Worm (Caenorhabditis elegans): ENCODE data around the gene flp-8.

DNA sequence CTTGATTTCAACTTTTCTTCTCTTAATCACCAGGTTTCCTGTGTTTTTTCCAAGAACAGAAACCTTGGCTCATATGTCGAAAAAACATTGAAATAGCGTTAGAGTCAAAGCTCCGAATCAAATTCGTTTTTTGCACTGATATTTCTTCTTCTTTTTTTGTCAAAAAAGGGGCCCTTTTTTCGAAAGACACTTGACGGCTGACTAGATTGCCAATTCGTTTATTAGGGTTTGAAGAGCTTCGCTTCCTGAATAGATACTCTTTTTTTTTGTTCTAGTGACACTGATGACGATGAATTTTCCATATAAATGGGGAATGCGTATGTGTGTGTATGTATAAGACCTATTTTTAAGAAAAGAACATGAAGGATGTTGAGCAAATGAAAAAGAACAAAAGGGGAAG is 35.5 kb downstream of the flp-8 start:
- TF ChIP-seq mab-5 (tag; optimal IDR thresholded peaks at IDR 0.05), result no peak
- no peak for TF ChIP-seq mdl-1 (tag; optimal IDR thresholded peaks at IDR 0.05)
- TF ChIP-seq ama-1 (optimal IDR thresholded peaks at IDR 0.05), result no peak
- TF ChIP-seq lsy-2 (tag; optimal IDR thresholded peaks at IDR 0.05), result no peak
- no peak for TF ChIP-seq sma-3 (GFP tag; optimal IDR thresholded peaks at IDR 0.05)
- TF ChIP-seq nhr-12 (tag; optimal IDR thresholded peaks at IDR 0.05), result no peak
- no peak for TF ChIP-seq fos-1 (tag; optimal IDR thresholded peaks at IDR 0.05)
- no peak for TF ChIP-seq lin-39 (tag; optimal IDR thresholded peaks at IDR 0.05)

Measured in whole organism, L2 larva.